Worm (Caenorhabditis elegans): ENCODE data around the gene T13A10.2.

The T13A10.2 gene

ce11 chrIV:6239993-6240392, 13.1 kb upstream of the T13A10.2 start, which contains the start of gene F58F9.9:
Gene F58F9.9, plus strand, starts transcription at chrIV:6240293.
- no peak for TF ChIP-seq unc-130 (tag; optimal IDR thresholded peaks at IDR 0.05)
- TF ChIP-seq ets-5 (GFP tag; IDR thresholded peaks at IDR 0.05), result no peak
- TF ChIP-seq nhr-77 (tag; optimal IDR thresholded peaks at IDR 0.05), result no peak
- no peak for TF ChIP-seq pag-3 (tag; optimal IDR thresholded peaks at IDR 0.05; ENCODE audit: borderline replicate concordance, insufficient read depth)
- TF ChIP-seq fkh-8 (tag; optimal IDR thresholded peaks at IDR 0.05), result no peak
- no peak for TF ChIP-seq blmp-1 (tag; optimal IDR thresholded peaks at IDR 0.05)
- TF ChIP-seq unc-62 (GFP tag; optimal IDR thresholded peaks at IDR 0.05), result no peak
- TF ChIP-seq swsn-7 (tag; optimal IDR thresholded peaks at IDR 0.05), result no peak
- TF ChIP-seq lin-35 (GFP tag; optimal IDR thresholded peaks at IDR 0.05), result no peak
- TF ChIP-seq zag-1 (tag; optimal IDR thresholded peaks at IDR 0.05), result no peak
- no peak for TF ChIP-seq unc-98 (GFP tag; IDR thresholded peaks at IDR 0.05)
- TF ChIP-seq irx-1 (tag; optimal IDR thresholded peaks at IDR 0.05), result no peak
- TF ChIP-seq lin-39 (tag; optimal IDR thresholded peaks at IDR 0.05), result no peak
- no peak for TF ChIP-seq aly-2 (tag; optimal IDR thresholded peaks at IDR 0.05)

DNA sequence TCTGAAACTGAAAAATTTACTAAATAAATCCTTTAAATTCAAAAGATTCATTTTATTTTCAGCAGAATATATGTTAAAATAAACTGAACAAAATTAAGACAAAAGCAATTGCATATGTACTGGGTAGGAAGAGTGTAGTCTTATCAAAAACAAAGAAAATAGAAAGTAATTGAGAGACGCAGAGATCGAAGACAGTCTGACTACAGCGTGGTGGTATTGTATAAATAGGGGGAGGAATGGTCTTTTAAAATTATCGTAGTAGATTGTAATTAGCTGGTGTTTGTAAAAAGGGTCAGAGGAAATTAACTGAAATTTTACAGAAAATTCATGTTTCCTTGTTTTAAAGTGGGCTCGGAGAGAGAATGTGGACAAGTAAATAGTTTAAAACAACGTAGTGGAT, 4.6 kb upstream of the T13A10.2 start, which contains the start of gene acox-3:
Gene acox-3 (minus strand): TSS at position 7 of the 400 bp plus-strand sequence.
- no peak for TF ChIP-seq unc-62 (GFP tag; optimal IDR thresholded peaks at IDR 0.05)
- no peak for TF ChIP-seq pqm-1 (tag; optimal IDR thresholded peaks at IDR 0.05)
- peak in 2 of 6 experiments; percentile 54 to 55 for TF ChIP-seq elt-3 (tag; optimal IDR thresholded peaks at IDR 0.05)
- peak; percentile 92 for TF ChIP-seq nhr-20 (tag; optimal IDR thresholded peaks at IDR 0.05)
- peak in 1 of 3 experiments; percentile 5 for TF ChIP-seq dpl-1 (GFP tag; optimal IDR thresholded peaks at IDR 0.05)
- TF ChIP-seq blmp-1 (tag; optimal IDR thresholded peaks at IDR 0.05), result peak; percentile 43
- no peak for TF ChIP-seq grh-1 (GFP tag; IDR thresholded peaks at IDR 0.05)
- TF ChIP-seq nhr-71 (tag; optimal IDR thresholded peaks at IDR 0.05), result peak; percentile 33
- peak; percentile 27 for TF ChIP-seq nhr-85 (tag)
- TF ChIP-seq hlh-4 (tag; optimal IDR thresholded peaks at IDR 0.05), result no peak
- peak in 1 of 2 experiments; percentile 52 for TF ChIP-seq lin-35 (GFP tag; optimal IDR thresholded peaks at IDR 0.05)
- TF ChIP-seq nhr-28 (tag; optimal IDR thresholded peaks at IDR 0.05), result no peak
- peak; percentile 54 for TF ChIP-seq elt-2 (tag; optimal IDR thresholded peaks at IDR 0.05)
- peak in 1 of 2 experiments; percentile 7 for TF ChIP-seq lsy-2 (tag; optimal IDR thresholded peaks at IDR 0.05)

ce11 chrIV:6249591-6249990, 3.5 kb upstream of the T13A10.2 start, which contains the start of gene F58F9.1:
Gene F58F9.1, plus strand, starts transcription at chrIV:6249841.
- TF ChIP-seq swsn-7 (tag; optimal IDR thresholded peaks at IDR 0.05) (peak; percentile 4), nhr-47 (tag; optimal IDR thresholded peaks at IDR 0.05) (peak; percentile 29), lin-14 (GFP tag; optimal IDR thresholded peaks at IDR 0.05) (peak; percentile 64), ceh-63 (GFP tag; optimal IDR thresholded peaks at IDR 0.05) (no peak), dsc-1 (tag; optimal IDR thresholded peaks at IDR 0.05) (peak; percentile 37), lir-3 (tag; optimal IDR thresholded peaks at IDR 0.05; ENCODE audit: poor library complexity) (no peak), egl-13 (tag; optimal IDR thresholded peaks at IDR 0.05) (peak; percentile 9)

DNA sequence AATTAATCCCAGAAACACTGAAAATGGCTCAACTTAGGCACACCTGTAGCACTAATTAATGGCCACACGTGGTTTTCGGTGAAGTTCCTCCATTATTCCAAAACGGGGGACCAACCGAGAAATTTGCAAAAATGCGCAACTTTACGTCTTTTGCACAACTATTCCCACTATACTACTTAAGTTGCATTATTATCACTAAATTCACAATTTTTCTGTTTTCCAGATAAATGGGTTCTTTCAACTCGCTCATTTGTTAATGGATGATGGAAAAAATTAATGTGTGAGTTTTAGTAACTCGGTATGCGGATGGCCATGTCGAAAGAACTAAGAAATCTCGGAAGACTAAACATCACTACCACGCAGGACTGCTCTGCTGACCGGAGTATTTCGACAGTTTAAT, 1.5 kb downstream of the T13A10.2 start, which contains the start of gene T13A10.64:
Gene T13A10.64 (plus strand): TSS at position 301 of the 400 bp plus-strand sequence.
- TF ChIP-seq lin-14 (GFP tag; optimal IDR thresholded peaks at IDR 0.05), result no peak
- no peak for TF ChIP-seq lin-39 (tag; optimal IDR thresholded peaks at IDR 0.05)
- no peak for TF ChIP-seq lir-3 (tag; optimal IDR thresholded peaks at IDR 0.05; ENCODE audit: poor library complexity)
- no peak for TF ChIP-seq isw-1 (GFP tag; IDR thresholded peaks at IDR 0.05)
- TF ChIP-seq pax-3 (tag; optimal IDR thresholded peaks at IDR 0.05), result no peak
- no peak for TF ChIP-seq unc-130 (tag; optimal IDR thresholded peaks at IDR 0.05)
- no peak for TF ChIP-seq tlp-1 (tag; optimal IDR thresholded peaks at IDR 0.05)
- TF ChIP-seq ztf-11 (tag; optimal IDR thresholded peaks at IDR 0.05), result no peak
- TF ChIP-seq lin-13 (GFP tag; optimal IDR thresholded peaks at IDR 0.05), result no peak
- no peak for TF ChIP-seq ceh-63 (GFP tag; optimal IDR thresholded peaks at IDR 0.05)
